Fruit fly (Drosophila melanogaster) whole organism, pupa: ENCODE measurements around the gene Cp15.

Experiments
- CG12605 ChIP-seq: fragments of 200-800 bp; sonication (Bioruptor generic); IDR thresholded peaks from 2 replicates; pipeline ENCODE4 v1.3.6; 2022; ENCODE audit warnings: missing biosample characterization, missing genetic modification characterization
- Pif1B ChIP-seq: fragments of 200-800 bp; sonication (Bioruptor generic); optimal IDR thresholded peaks from 3 replicates; lab custom pipeline; 2016; ENCODE audit warnings: missing biosample characterization, missing genetic modification characterization
- rn ChIP-seq: fragments of 200-800 bp; sonication (Bioruptor generic); IDR thresholded peaks from 2 replicates; pipeline ENCODE4 v1.3.6; 2022; ENCODE audit warnings: missing biosample characterization, missing genetic modification characterization

- no peak for TF ChIP-seq CG12605 (GFP tag; lab: Robert Waterston, UW)
- TF ChIP-seq rn, result no peak
- TF ChIP-seq Pif1B (GFP tag; lab: Kevin White, UChicago), result no peak
Observed at dm6 chr3L:8698493-8699166, 29.7 kb upstream of the Cp15 start.
